Fruit fly (Drosophila melanogaster): Measurements from ENCODE around the gene CG4278.

CG4278 gene

dm6 chr2L:16356249-16357025, 29.6 kb downstream of the CG4278 start, which contains the start of gene CaBP1:
Gene CaBP1, minus strand, starts transcription at chr2L:16356735.
- TF ChIP-seq usp (GFP tag; optimal IDR thresholded peaks at IDR 0.05) = no peak
- no peak for TF ChIP-seq pan (optimal IDR thresholded peaks at IDR 0.05)
- no peak for TF ChIP-seq EcR (GFP tag; optimal IDR thresholded peaks at IDR 0.05)
- TF ChIP-seq CG8478 (optimal IDR thresholded peaks at IDR 0.05) = no peak

dm6 chr2L:16357865-16358264, 31.0 kb downstream of the CG4278 start:
- TF ChIP-seq CG8478 (optimal IDR thresholded peaks at IDR 0.05) (no peak), usp (GFP tag; optimal IDR thresholded peaks at IDR 0.05) (no peak), psq (optimal IDR thresholded peaks at IDR 0.05) (no peak), EcR (GFP tag; optimal IDR thresholded peaks at IDR 0.05) (no peak), pan (optimal IDR thresholded peaks at IDR 0.05) (no peak), Dll (optimal IDR thresholded peaks at IDR 0.05) (no peak)

- TF ChIP-seq psq (optimal IDR thresholded peaks at IDR 0.05) = no peak
- no peak for TF ChIP-seq EcR (GFP tag; optimal IDR thresholded peaks at IDR 0.05)
- no peak for TF ChIP-seq CG8478 (optimal IDR thresholded peaks at IDR 0.05)
- no peak for TF ChIP-seq Dll (optimal IDR thresholded peaks at IDR 0.05)
- no peak for TF ChIP-seq usp (GFP tag; optimal IDR thresholded peaks at IDR 0.05)
- TF ChIP-seq pan (optimal IDR thresholded peaks at IDR 0.05) = no peak
These were observed 38.7 kb downstream of the CG4278 start, which contains the start of gene jhamt for dm6 chr2L:16365603-16366002. Gene jhamt, plus strand, starts transcription at chr2L:16365903.

dm6 chr2L:16374691-16375090, 47.8 kb downstream of the CG4278 start:
- TF ChIP-seq Dll (optimal IDR thresholded peaks at IDR 0.05) = no peak
- TF ChIP-seq usp (GFP tag; optimal IDR thresholded peaks at IDR 0.05) = no peak
- TF ChIP-seq CG8478 (optimal IDR thresholded peaks at IDR 0.05) = no peak
- no peak for TF ChIP-seq pan (optimal IDR thresholded peaks at IDR 0.05)
- no peak for TF ChIP-seq EcR (GFP tag; optimal IDR thresholded peaks at IDR 0.05)
- TF ChIP-seq psq (optimal IDR thresholded peaks at IDR 0.05) = no peak
